Fruit fly (Drosophila melanogaster): ENCODE results near the gene cold.
A peak's percentile ranks its signal among the peaks of the same experiment; 100 is the strongest.

Gene cold

DNA sequence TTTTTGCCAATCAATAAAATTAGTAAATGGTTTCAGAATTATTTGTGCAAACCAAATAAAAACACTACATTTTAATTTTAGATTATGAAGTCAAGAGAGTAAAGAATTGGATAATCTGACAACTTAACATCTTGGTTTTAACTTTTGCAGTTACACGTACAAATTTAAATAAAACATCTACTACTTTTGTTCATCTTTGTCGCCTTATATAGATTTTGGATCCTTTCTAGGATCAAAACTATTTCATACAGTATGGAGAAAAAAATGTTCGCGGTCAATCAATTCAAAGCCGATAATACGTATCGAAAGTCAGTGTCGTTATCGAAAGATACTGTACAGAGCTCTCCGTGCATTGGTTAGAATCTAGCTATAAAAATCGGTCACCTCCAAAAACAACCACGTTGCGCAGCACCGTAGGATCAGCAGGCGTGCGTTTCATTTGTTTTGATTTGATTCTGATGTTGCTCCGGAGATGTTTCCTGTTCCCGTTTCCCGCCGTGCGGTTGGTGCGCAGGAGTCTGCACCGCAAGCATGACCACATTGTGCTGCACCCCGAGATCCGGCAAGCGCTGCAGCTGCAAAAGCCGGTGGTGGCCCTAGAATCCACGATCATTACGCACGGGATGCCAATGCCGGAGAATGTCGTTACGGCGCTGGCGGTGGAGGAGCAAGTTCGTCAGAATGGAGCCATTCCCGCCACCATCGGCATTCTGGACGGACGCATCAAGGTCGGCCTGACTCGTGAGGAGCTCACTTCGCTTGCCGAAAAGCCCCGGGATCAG, 10.1 kb upstream of the cold start, which contains the start of the genes uncNacbeta and CG2794:
Gene uncNacbeta (minus strand): TSS at position 51 of the 782 bp plus-strand sequence.
Gene CG2794 (plus strand): TSS at position 395 of the 782 bp plus-strand sequence.
- TF ChIP-seq sage (GFP tag; optimal IDR thresholded peaks at IDR 0.05) = no peak
- TF ChIP-seq dmrt93B (GFP tag; optimal IDR thresholded peaks at IDR 0.05) = no peak
- no peak for TF ChIP-seq Hnf4 (GFP tag; optimal IDR thresholded peaks at IDR 0.05)
- no peak for TF ChIP-seq sv (GFP tag; optimal IDR thresholded peaks at IDR 0.05)
- TF ChIP-seq foxo (GFP tag; optimal IDR thresholded peaks at IDR 0.05) = peak in 1 of 2 experiments; percentile 25
- TF ChIP-seq Dfd (GFP tag; optimal IDR thresholded peaks at IDR 0.05) = no peak
- peak; percentile 91 for TF ChIP-seq Myc (optimal IDR thresholded peaks at IDR 0.05)

DNA sequence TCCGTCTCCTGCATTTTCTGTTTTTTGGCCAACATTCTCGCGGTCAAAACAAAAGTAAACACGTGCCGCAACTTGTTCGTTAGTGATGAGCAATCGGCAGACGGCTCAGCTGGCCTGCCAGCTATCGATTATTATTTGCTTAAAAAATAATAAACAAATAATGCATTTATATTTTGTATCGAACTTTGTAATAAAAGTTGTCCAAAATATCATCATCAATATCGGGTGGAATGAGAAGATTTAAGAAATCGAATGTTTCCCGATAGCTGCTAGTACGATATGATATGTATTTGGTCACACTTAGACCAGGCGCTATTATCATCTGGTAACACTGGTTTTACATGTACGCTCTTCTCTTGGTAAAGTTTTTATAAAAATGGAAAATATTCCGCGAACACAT, 6.1 kb upstream of the cold start, which contains the start of the genes Nle and Sf3b1:
Gene Nle (minus strand): TSS at position 92 of the 400 bp plus-strand sequence.
Gene Sf3b1 (plus strand): TSS at position 311 of the 400 bp plus-strand sequence.
- TF ChIP-seq jim (GFP tag; optimal IDR thresholded peaks at IDR 0.05) = no peak
- no peak for TF ChIP-seq fru (GFP tag; optimal IDR thresholded peaks at IDR 0.05)
- TF ChIP-seq psq (GFP tag; optimal IDR thresholded peaks at IDR 0.05) = peak; percentile 34
- TF ChIP-seq sv (GFP tag; optimal IDR thresholded peaks at IDR 0.05) = peak; percentile 39
- TF ChIP-seq Vsx2 (GFP tag; optimal IDR thresholded peaks at IDR 0.05; ENCODE audit: partially characterized antibody) = no peak
- peak; percentile 53 for TF ChIP-seq Sp1 (GFP tag; optimal IDR thresholded peaks at IDR 0.05)
- no peak for TF ChIP-seq usp (GFP tag; optimal IDR thresholded peaks at IDR 0.05)
- peak; percentile 52 for TF ChIP-seq Myc (optimal IDR thresholded peaks at IDR 0.05)
- peak; percentile 1 for TF ChIP-seq ey (GFP tag; optimal IDR thresholded peaks at IDR 0.05)
- peak; percentile 2 for TF ChIP-seq GATAd (GFP tag; optimal IDR thresholded peaks at IDR 0.05)
- TF ChIP-seq CG9705 (GFP tag; optimal IDR thresholded peaks at IDR 0.05) = peak; percentile 54
- TF ChIP-seq h (GFP tag; optimal IDR thresholded peaks at IDR 0.05) = no peak
- no peak for TF ChIP-seq pan (optimal IDR thresholded peaks at IDR 0.05)
- no peak for TF ChIP-seq dl (GFP tag; optimal IDR thresholded peaks at IDR 0.05; ENCODE audit: insufficient read depth in 1 of 2, partially characterized antibody in 2 of 2)
- no peak for TF ChIP-seq dsf (GFP tag; optimal IDR thresholded peaks at IDR 0.05; ENCODE audit: borderline replicate concordance)
- TF ChIP-seq Rel (GFP tag; optimal IDR thresholded peaks at IDR 0.05) = no peak
- no peak for TF ChIP-seq Rel (tag; optimal IDR thresholded peaks at IDR 0.05)
- TF ChIP-seq Hnf4 (GFP tag; optimal IDR thresholded peaks at IDR 0.05) = no peak
- peak; percentile 58 for TF ChIP-seq HLH106 (tag; optimal IDR thresholded peaks at IDR 0.05)
- TF ChIP-seq Dif (GFP tag; optimal IDR thresholded peaks at IDR 0.05; ENCODE audit: partially characterized antibody) = no peak
- no peak for TF ChIP-seq dmrt93B (GFP tag; optimal IDR thresholded peaks at IDR 0.05)
- peak; percentile 35 for TF ChIP-seq OdsH (GFP tag; optimal IDR thresholded peaks at IDR 0.05)
- no peak for TF ChIP-seq sage (GFP tag; optimal IDR thresholded peaks at IDR 0.05)

DNA sequence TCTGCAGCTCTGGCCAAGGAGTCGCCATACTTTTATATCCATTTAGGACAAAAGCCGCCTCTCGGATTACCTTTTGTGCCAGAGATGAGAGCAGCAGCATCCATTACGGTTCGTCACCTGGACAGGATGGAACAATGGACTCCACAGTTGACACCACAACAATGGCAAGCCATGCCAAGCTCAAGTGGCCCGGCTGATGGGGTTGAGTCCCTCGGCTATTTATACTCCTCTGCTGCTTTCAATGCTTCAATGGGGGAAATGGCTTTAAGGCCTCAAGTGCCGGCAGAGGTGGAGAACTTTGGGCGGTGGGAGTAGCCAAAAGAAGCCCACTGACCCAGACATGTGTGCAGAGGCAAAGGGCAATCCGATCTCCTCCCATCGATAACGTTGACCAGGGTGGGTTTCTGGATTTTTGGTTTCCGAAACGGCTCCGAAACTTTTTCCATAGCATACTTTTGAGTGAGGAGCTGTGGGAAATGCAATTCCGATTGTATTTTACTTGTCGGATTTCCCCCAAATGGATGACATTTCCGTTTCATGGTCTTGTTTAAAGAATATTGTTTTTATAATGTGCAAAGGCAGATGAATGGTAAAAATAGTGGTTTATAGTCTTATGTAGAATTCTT, 2.6 kb downstream of the cold start, which contains the start of gene Ptth:
Gene Ptth (minus strand): TSS at position 338 of the 626 bp plus-strand sequence.
- TF ChIP-seq Rel (GFP tag; optimal IDR thresholded peaks at IDR 0.05) (no peak), Rel (tag; optimal IDR thresholded peaks at IDR 0.05) (no peak), Dfd (GFP tag; optimal IDR thresholded peaks at IDR 0.05) (no peak), CG9705 (GFP tag; optimal IDR thresholded peaks at IDR 0.05) (no peak), tai (GFP tag; optimal IDR thresholded peaks at IDR 0.05) (no peak), ey (GFP tag; optimal IDR thresholded peaks at IDR 0.05) (no peak), N (GFP tag; optimal IDR thresholded peaks at IDR 0.05) (no peak), Myc (optimal IDR thresholded peaks at IDR 0.05) (peak; percentile 73)

DNA sequence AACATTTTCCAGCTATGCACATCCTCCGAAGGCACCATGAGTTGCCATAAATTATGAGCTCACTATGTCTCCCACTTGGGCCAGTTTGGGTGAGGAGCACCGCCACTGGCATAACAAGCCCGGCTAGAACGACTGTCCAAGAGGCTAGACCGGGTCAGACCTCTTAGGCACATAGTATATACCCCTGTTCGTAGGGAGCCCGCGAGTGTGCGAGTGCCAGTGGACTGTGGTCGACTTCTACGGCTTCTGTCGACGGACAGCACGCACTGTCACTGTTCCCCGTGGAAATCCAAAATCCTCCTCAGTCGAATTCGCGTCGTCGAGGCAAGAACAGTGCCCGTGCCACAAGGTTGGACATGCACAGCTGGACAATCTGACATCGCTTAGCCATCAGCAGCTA, 3.1 kb downstream of the cold start, which contains the start of gene Pph13:
Gene Pph13 (plus strand): TSS at position 301 of the 400 bp plus-strand sequence.
- TF ChIP-seq rgr (GFP tag; optimal IDR thresholded peaks at IDR 0.05) (no peak), Mio (GFP tag; optimal IDR thresholded peaks at IDR 0.05) (no peak), Jra (GFP tag; optimal IDR thresholded peaks at IDR 0.05) (no peak), psq (GFP tag; optimal IDR thresholded peaks at IDR 0.05) (no peak), Myc (optimal IDR thresholded peaks at IDR 0.05) (no peak), usp (GFP tag; optimal IDR thresholded peaks at IDR 0.05) (no peak), CG32264 (GFP tag; optimal IDR thresholded peaks at IDR 0.05) (no peak), Dif (GFP tag; optimal IDR thresholded peaks at IDR 0.05; ENCODE audit: partially characterized antibody) (no peak), Abd-B (GFP tag; optimal IDR thresholded peaks at IDR 0.05) (no peak), sv (GFP tag; optimal IDR thresholded peaks at IDR 0.05) (no peak), Vsx2 (GFP tag; optimal IDR thresholded peaks at IDR 0.05; ENCODE audit: partially characterized antibody) (no peak), sage (GFP tag; optimal IDR thresholded peaks at IDR 0.05) (no peak), br (GFP tag; optimal IDR thresholded peaks at IDR 0.05) (no peak), CrebA (GFP tag; optimal IDR thresholded peaks at IDR 0.05; ENCODE audit: borderline replicate concordance) (no peak), jim (GFP tag; optimal IDR thresholded peaks at IDR 0.05) (no peak), Rel (GFP tag; optimal IDR thresholded peaks at IDR 0.05) (no peak), Rel (tag; optimal IDR thresholded peaks at IDR 0.05) (no peak), fru (GFP tag; optimal IDR thresholded peaks at IDR 0.05) (no peak), Hr78 (GFP tag; optimal IDR thresholded peaks at IDR 0.05) (no peak), dmrt93B (GFP tag; optimal IDR thresholded peaks at IDR 0.05) (no peak)
